Worm (Caenorhabditis elegans): ENCODE results near the gene C36B7.2.

ce11 chrX:7140682-7141254 lies 34.6 kb downstream of the C36B7.2 start:
- TF ChIP-seq ets-7 (tag; optimal IDR thresholded peaks at IDR 0.05) (no peak), hmbx-1 (tag; optimal IDR thresholded peaks at IDR 0.05) (no peak), tbx-37 (GFP tag; conservative IDR thresholded peaks at IDR 0.05) (no peak), F13C5.2 (tag; optimal IDR thresholded peaks at IDR 0.05) (no peak), hnd-1 (tag; optimal IDR thresholded peaks at IDR 0.05) (no peak), flt-1 (GFP tag; IDR thresholded peaks at IDR 0.05) (no peak), ama-1 (optimal IDR thresholded peaks at IDR 0.05) (no peak), tra-4 (tag; optimal IDR thresholded peaks at IDR 0.05) (no peak), tbx-11 (GFP tag; IDR thresholded peaks at IDR 0.05) (no peak), ceh-36 (tag; optimal IDR thresholded peaks at IDR 0.05) (no peak)
